Worm (Caenorhabditis elegans): ENCODE results near the gene hpo-40.

ce11 chrV:10247673-10248239 lies 35.0 kb downstream of the hpo-40 start:
- TF ChIP-seq unc-62 (GFP tag; optimal IDR thresholded peaks at IDR 0.05) (no peak), snpc-4 (tag; optimal IDR thresholded peaks at IDR 0.05) (no peak), nhr-28 (tag; optimal IDR thresholded peaks at IDR 0.05) (no peak), pag-3 (tag; optimal IDR thresholded peaks at IDR 0.05; ENCODE audit: borderline replicate concordance, insufficient read depth) (no peak), egl-27 (tag; optimal IDR thresholded peaks at IDR 0.05) (no peak), nhr-20 (tag; optimal IDR thresholded peaks at IDR 0.05) (no peak), ama-1 (optimal IDR thresholded peaks at IDR 0.05) (no peak)
